Fruit fly (Drosophila melanogaster) whole organism, adult: Measurements from ENCODE around the gene CG45072.

Experiments used
- CG7101 ChIP-seq: fragments of 200-800 bp; sonication (Bioruptor generic); optimal IDR thresholded peaks from 2 replicates; lab custom pipeline; 2018; ENCODE audit warnings: missing biosample characterization, mild to moderate bottlenecking, missing genetic modification characterization, moderate library complexity
- Clk ChIP-seq: fragments of 200-800 bp; sonication (Bioruptor generic); optimal IDR thresholded peaks from 2 replicates; lab custom pipeline; 2017; ENCODE audit warnings: missing biosample characterization, missing genetic modification characterization
- Hr96 ChIP-seq: fragments of 200-800 bp; sonication (Bioruptor generic); optimal IDR thresholded peaks from 2 replicates; lab custom pipeline; 2016; ENCODE audit warnings: missing biosample characterization, missing genetic modification characterization
- bab1 ChIP-seq: fragments of 200-800 bp; sonication (Bioruptor generic); optimal IDR thresholded peaks from 3 replicates; lab custom pipeline; 2019; ENCODE audit warnings: missing biosample characterization, mild to moderate bottlenecking, missing genetic modification characterization, moderate library complexity
- kay ChIP-seq: fragments of 200-800 bp; sonication (Bioruptor generic); peaks from one replicate; lab custom pipeline; 2016; ENCODE audit warnings: missing biosample characterization, missing genetic modification characterization, borderline replicate concordance
- pad ChIP-seq: fragments of 200-800 bp; sonication (Bioruptor generic); optimal IDR thresholded peaks from 3 replicates; lab custom pipeline; 2017; ENCODE audit warnings: missing biosample characterization, missing genetic modification characterization, mild to moderate bottlenecking, moderate library complexity, missing genetic modification reagents
- tj ChIP-seq: fragments of 200-800 bp; sonication (Bioruptor generic); optimal IDR thresholded peaks from 3 replicates; lab custom pipeline; 2017; ENCODE audit warnings: missing biosample characterization, mild to moderate bottlenecking, missing genetic modification characterization, moderate library complexity
- toe ChIP-seq: fragments of 200-800 bp; sonication (Bioruptor generic); optimal IDR thresholded peaks from 2 replicates; lab custom pipeline; 2016; ENCODE audit warnings: missing biosample characterization, missing genetic modification characterization

DNA sequence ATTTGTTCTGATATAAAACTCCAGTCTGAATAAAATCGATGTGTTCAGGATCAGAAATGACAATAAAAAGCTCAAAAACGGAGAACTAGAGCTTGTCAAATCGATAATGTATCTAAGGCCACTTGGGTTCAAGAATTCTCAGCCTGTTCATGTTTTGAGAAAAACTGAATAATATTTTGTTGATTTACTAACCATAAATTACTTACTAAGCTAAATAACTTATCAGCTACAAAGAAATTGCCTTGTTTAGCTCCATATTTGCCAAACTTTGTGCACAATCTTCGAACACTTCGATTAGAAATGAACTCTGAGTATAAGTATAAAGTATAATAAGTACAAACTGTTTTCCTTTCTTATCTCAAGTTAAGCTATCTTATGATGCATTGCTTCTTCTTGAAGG, 9.2 kb upstream of the CG45072 start, which contains the start of gene CG31029:
- TF ChIP-seq kay (GFP tag; lab: Kevin White, UChicago) (no peak), tj (GFP tag; lab: Kevin White, UChicago) (no peak), pad (GFP tag; lab: Kevin White, UChicago) (no peak), CG7101 (tag; lab: Kevin White, UChicago) (no peak), bab1 (GFP tag; lab: Kevin White, UChicago) (no peak), Hr96 (GFP tag; lab: Kevin White, UChicago) (no peak), Clk (GFP tag; lab: Kevin White, UChicago) (no peak), toe (GFP tag; lab: Kevin White, UChicago) (no peak)
